Worm (Caenorhabditis elegans): Measurements from ENCODE around the gene H10E21.5.

Gene H10E21.5

DNA sequence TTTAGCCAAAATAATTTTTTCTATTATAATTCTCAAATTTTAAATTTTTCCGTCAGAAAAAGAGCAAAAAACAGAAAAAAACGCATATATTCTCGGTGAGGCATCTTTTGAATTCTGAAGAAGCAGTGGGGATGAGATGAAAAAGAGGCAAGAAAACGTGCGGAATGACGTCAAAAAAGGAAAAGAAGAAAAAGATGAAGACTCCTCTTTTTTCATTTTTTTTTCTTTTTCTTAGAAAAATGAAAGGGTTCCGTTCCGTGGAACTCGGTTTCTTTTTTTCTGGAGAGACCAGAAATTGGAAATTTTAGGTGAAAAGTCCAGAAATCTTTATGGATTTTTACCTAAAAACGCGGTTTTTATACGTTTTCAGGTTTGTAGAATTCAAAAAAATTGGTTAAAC lies 6.6 kb upstream of the H10E21.5 start:
- peak; percentile 60; the same call in 1 of the 2 replicates for TF ChIP-seq ctbp-1 (GFP tag; IDR thresholded peaks at IDR 0.05)
- peak in 1 of 2 experiments; percentile 39 for TF ChIP-seq mdl-1 (tag; optimal IDR thresholded peaks at IDR 0.05)
- peak; percentile 20 for TF ChIP-seq aha-1 (tag)
- TF ChIP-seq spr-3 (GFP tag; optimal IDR thresholded peaks at IDR 0.05): no peak
- peak in 1 of 2 experiments; percentile 69 for TF ChIP-seq hif-1 (tag; optimal IDR thresholded peaks at IDR 0.05)
- TF ChIP-seq lsy-2 (tag; optimal IDR thresholded peaks at IDR 0.05): peak in 1 of 2 experiments; percentile 50
- TF ChIP-seq fkh-10 (GFP tag; optimal IDR thresholded peaks at IDR 0.05): peak; percentile 82
- no peak for TF ChIP-seq nhr-11 (tag; optimal IDR thresholded peaks at IDR 0.05)

DNA sequence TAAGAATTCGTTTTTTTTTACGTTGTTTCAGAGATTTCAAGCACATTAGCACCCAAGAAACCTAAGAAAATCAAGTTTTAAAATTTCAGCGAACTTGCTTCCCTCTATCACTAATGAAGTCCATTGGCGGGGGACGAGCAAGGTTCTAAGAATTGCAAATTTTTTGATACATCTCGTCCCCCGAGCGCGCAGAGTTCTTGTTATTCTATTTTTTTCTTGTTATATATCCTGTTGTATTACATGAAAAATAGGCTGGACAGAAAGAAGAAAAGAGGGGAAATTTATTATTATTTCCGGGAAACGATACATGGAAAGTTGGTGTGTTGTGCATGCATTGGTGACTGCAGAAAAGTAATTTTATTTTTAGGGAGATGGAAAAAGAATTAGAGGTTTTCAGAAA lies 5.9 kb upstream of the H10E21.5 start:
- TF ChIP-seq zip-2 (tag; optimal IDR thresholded peaks at IDR 0.05) (no peak), T26A8.4 (GFP tag; IDR thresholded peaks at IDR 0.05) (no peak), unc-130 (GFP tag; optimal IDR thresholded peaks at IDR 0.05) (no peak), lir-3 (tag; optimal IDR thresholded peaks at IDR 0.05) (no peak), daf-19 (GFP tag; conservative IDR thresholded peaks at IDR 0.05) (no peak), F26F4.8 (GFP tag; conservative IDR thresholded peaks at IDR 0.05) (no peak), aha-1 (tag) (no peak), Y75B8A.6 (GFP tag; IDR thresholded peaks at IDR 0.05) (no peak), nhr-28 (tag; optimal IDR thresholded peaks at IDR 0.05) (no peak), tra-1 (GFP tag; IDR thresholded peaks at IDR 0.05) (no peak), pha-4 (GFP tag; IDR thresholded peaks at IDR 0.05) (no peak), pha-4 (tag; optimal IDR thresholded peaks at IDR 0.05) (no peak), ceh-62 (tag; optimal IDR thresholded peaks at IDR 0.05) (no peak), dmd-8 (GFP tag; IDR thresholded peaks at IDR 0.05) (no peak), nhr-10 (tag; optimal IDR thresholded peaks at IDR 0.05) (no peak), madf-9 (GFP tag; conservative IDR thresholded peaks at IDR 0.05) (no peak), fos-1 (tag; optimal IDR thresholded peaks at IDR 0.05) (no peak), nhr-41 (GFP tag; IDR thresholded peaks at IDR 0.05) (no peak), mdt-29 (GFP tag; IDR thresholded peaks at IDR 0.05) (no peak)

DNA sequence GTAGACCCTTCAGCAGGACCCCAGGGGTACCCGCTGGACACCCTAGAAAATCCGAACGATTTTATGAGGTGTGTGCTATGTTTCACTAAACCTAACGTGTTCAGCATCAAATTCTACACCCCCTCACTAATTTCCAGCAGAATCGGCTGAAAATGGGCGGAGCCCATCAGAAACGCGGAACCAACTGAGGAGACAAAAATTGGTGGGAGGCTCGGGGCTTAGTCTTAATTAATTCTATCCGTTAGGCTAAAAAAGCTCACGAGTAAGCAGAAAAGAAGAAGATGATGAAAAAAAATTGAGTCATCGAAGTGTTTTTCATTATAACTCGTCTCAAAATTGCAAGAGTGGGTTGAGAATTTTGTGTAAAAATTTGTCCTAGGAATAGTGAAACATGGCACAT lies 5.1 kb upstream of the H10E21.5 start:
- TF ChIP-seq lin-1 (GFP tag; IDR thresholded peaks at IDR 0.05) (no peak), nhr-111 (GFP tag; optimal IDR thresholded peaks at IDR 0.05) (no peak), set-16 (GFP tag; IDR thresholded peaks at IDR 0.05) (no peak)

DNA sequence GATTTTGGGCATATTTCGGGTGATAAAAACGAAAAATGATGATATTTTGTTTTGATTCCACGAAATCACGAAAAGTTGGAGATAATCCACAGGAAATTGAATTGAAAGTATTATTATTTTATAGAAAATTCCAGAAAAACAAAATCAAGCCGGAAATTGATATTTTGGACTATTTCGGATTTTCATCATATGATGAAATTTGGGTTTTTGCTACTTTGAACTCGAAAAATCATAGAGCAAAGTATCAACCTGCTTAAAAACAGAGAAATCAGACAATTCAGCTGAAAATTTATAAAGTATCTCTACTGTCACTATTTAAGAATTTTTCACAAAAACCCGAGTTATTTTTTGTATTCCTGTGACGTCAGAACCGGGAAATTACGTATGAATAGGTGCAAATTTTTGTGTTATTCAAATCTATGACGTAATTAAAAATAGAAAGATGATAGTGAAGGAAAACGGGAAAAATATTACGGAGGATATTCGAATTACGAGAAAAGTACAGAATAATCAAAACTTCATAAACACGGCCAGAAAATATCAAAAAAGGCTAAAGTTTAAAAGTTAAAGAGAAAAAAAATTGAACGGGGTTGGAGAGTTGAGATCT lies 3.7 kb upstream of the H10E21.5 start:
- TF ChIP-seq attf-4 (tag; optimal IDR thresholded peaks at IDR 0.05) (no peak), ceh-44 (GFP tag; IDR thresholded peaks at IDR 0.05) (no peak), fkh-10 (GFP tag; optimal IDR thresholded peaks at IDR 0.05) (no peak), nhr-102 (tag; optimal IDR thresholded peaks at IDR 0.05) (no peak), D1046.2 (GFP tag; IDR thresholded peaks at IDR 0.05) (no peak)

DNA sequence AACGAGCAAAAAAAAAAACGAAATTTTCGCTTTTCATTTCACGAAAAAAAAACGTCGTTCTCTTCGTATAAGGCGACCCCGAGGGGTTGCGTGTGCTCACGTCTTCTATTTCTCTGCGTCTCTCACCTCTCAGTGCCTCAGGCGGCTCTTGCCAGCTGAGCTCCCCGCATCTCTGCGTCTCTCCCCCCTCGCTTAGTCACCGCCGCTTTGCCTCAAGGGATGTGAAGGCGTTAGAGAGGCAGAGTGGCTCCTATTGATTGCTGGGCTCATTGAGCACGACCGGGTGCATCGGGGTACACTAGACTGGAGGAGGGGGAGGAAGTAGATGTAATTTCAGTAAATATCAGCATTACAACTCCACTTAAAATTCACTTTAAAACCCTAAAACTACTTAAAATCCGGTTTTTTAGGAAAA lies 1.8 kb upstream of the H10E21.5 start:
- 0 out of 2 replicates have a peak, but pooled peaks have one; percentile 12 for TF ChIP-seq tag-97 (GFP tag; IDR thresholded peaks at IDR 0.05)
- TF ChIP-seq ztf-7 (tag; optimal IDR thresholded peaks at IDR 0.05): no peak
- TF ChIP-seq T26A8.4 (GFP tag; IDR thresholded peaks at IDR 0.05): peak; percentile 37; the same call in 1 of the 2 replicates
- TF ChIP-seq dmd-8 (GFP tag; IDR thresholded peaks at IDR 0.05): peak; percentile 51; the same call in 1 of the 2 replicates
- no peak for TF ChIP-seq zip-11 (GFP tag; IDR thresholded peaks at IDR 0.05)
- TF ChIP-seq ztf-11 (tag; optimal IDR thresholded peaks at IDR 0.05): no peak
- 0 out of 2 replicates have a peak, but pooled peaks have one; percentile 11 for TF ChIP-seq lin-38 (GFP tag; IDR thresholded peaks at IDR 0.05)
- TF ChIP-seq zip-2 (tag; optimal IDR thresholded peaks at IDR 0.05): no peak
- peak; percentile 32 for TF ChIP-seq zag-1 (tag; optimal IDR thresholded peaks at IDR 0.05)
- peak; percentile 85 for TF ChIP-seq rbr-2 (tag; optimal IDR thresholded peaks at IDR 0.05)
- no peak for TF ChIP-seq lin-29 (GFP tag; IDR thresholded peaks at IDR 0.05)
- TF ChIP-seq daf-8 (GFP tag; IDR thresholded peaks at IDR 0.05): no peak
- TF ChIP-seq mep-1 (tag; optimal IDR thresholded peaks at IDR 0.05): peak; percentile 46
- TF ChIP-seq dmd-6 (GFP tag; IDR thresholded peaks at IDR 0.05): peak; percentile 47
- TF ChIP-seq Y75B8A.6 (GFP tag; IDR thresholded peaks at IDR 0.05): no peak
- TF ChIP-seq nhr-77 (tag; optimal IDR thresholded peaks at IDR 0.05): no peak
- TF ChIP-seq F37D6.2 (tag; optimal IDR thresholded peaks at IDR 0.05): peak; percentile 80
- TF ChIP-seq unc-39 (tag; optimal IDR thresholded peaks at IDR 0.05): no peak
